Worm (Caenorhabditis elegans) whole organism, midembryonic: Measurements from ENCODE around the gene idpc-7.

ENCODE experiments used
- T22C8.4 ChIP-seq: fragments of 200-800 bp; sonication (Bioruptor generic); IDR thresholded peaks from 2 replicates; pipeline ENCODE4 v1.3.6; 2022; ENCODE audit warnings: missing genetic modification characterization, missing compliant biosample characterization
- klf-2 ChIP-seq: fragments of 200-800 bp; sonication (Bioruptor generic); conservative IDR thresholded peaks from 2 replicates; pipeline ENCODE4 v1.3.6; 2022; ENCODE audit warnings: missing genetic modification reagents, missing genetic modification characterization, missing compliant biosample characterization
- ref-1 ChIP-seq: fragments of 200-800 bp; sonication (Bioruptor generic); conservative IDR thresholded peaks from 2 replicates; pipeline ENCODE4 v1.3.6; 2022; ENCODE audit warnings: missing genetic modification reagents, missing genetic modification characterization, missing compliant biosample characterization
- tab-1 ChIP-seq: fragments of 200-800 bp; sonication (Bioruptor generic); IDR thresholded peaks from 2 replicates; pipeline ENCODE4 v1.3.6; 2022; ENCODE audit warnings: missing genetic modification characterization, missing compliant biosample characterization
- ztf-23 ChIP-seq: fragments of 200-800 bp; sonication (Bioruptor generic); IDR thresholded peaks from 2 replicates; pipeline ENCODE4 v1.3.6; 2022; ENCODE audit warnings: missing genetic modification reagents, missing genetic modification characterization, missing compliant biosample characterization
- ztf-29 ChIP-seq: fragments of 200-800 bp; sonication (Bioruptor generic); IDR thresholded peaks from 2 replicates; pipeline ENCODE4 v1.3.6; 2022; ENCODE audit warnings: missing genetic modification reagents, missing genetic modification characterization, missing compliant biosample characterization

ce11 chrV:9587619-9588018 is 31.2 kb downstream of the idpc-7 start:
- TF ChIP-seq klf-2 (GFP tag; lab: Robert Waterston, UW): no peak
- TF ChIP-seq ref-1 (GFP tag; lab: Robert Waterston, UW): no peak
- no peak for TF ChIP-seq ztf-29 (GFP tag; lab: Robert Waterston, UW)
- no peak for TF ChIP-seq T22C8.4 (GFP tag; lab: Robert Waterston, UW)
- TF ChIP-seq ztf-23 (GFP tag; lab: Robert Waterston, UW): no peak
- no peak for TF ChIP-seq tab-1 (GFP tag; lab: Robert Waterston, UW)
